Worm (Caenorhabditis elegans): Measurements from ENCODE around the gene F22H10.6.

The F22H10.6 gene

DNA sequence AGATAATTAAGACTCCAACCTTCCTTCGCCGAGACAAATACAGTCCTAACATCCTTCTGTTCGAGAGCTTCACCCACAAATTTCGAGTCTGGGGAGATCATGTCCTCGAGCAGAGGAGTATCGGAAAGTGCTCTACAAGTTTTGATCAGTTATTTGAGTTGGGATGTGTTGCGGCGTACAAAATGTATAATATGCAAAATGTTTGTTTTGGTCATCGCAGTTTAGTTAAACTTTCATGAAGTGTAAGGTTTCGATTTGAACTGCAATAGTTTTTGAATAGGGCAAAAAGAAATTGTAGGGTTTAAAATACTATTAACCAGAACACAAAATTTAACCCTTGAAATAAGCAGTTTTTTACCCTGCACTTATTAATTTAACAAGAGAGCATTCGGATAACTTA is 16.5 kb downstream of the F22H10.6 start, which contains the start of gene tag-343:
TSS of gene tag-343 (minus strand) at position 101 of the 400 bp plus-strand sequence.
- no peak for TF ChIP-seq unc-120 (tag; optimal IDR thresholded peaks at IDR 0.05; ENCODE audit: poor library complexity, severe bottlenecking)
- TF ChIP-seq unc-39 (tag; optimal IDR thresholded peaks at IDR 0.05), result no peak
- no peak for TF ChIP-seq nhr-237 (tag; optimal IDR thresholded peaks at IDR 0.05)
- no peak for TF ChIP-seq cnd-1 (tag; optimal IDR thresholded peaks at IDR 0.05)
- TF ChIP-seq hlh-1 (tag; optimal IDR thresholded peaks at IDR 0.05), result no peak
- no peak for TF ChIP-seq lin-32 (GFP tag; optimal IDR thresholded peaks at IDR 0.05)
- TF ChIP-seq mls-2 (tag; optimal IDR thresholded peaks at IDR 0.05), result no peak
- TF ChIP-seq zip-8 (tag; optimal IDR thresholded peaks at IDR 0.05), result no peak
- no peak for TF ChIP-seq snpc-4 (tag; optimal IDR thresholded peaks at IDR 0.05)
- no peak for TF ChIP-seq ham-2 (GFP tag; optimal IDR thresholded peaks at IDR 0.05)
- no peak for TF ChIP-seq sem-2 (GFP tag; optimal IDR thresholded peaks at IDR 0.05)
- no peak for TF ChIP-seq unc-62 (GFP tag; optimal IDR thresholded peaks at IDR 0.05)
- no peak for TF ChIP-seq lin-13 (tag; optimal IDR thresholded peaks at IDR 0.05)
- TF ChIP-seq nhr-12 (tag; optimal IDR thresholded peaks at IDR 0.05), result no peak
- no peak for TF ChIP-seq ceh-43 (GFP tag; optimal IDR thresholded peaks at IDR 0.05)
- TF ChIP-seq flh-1 (GFP tag; optimal IDR thresholded peaks at IDR 0.05), result no peak

DNA sequence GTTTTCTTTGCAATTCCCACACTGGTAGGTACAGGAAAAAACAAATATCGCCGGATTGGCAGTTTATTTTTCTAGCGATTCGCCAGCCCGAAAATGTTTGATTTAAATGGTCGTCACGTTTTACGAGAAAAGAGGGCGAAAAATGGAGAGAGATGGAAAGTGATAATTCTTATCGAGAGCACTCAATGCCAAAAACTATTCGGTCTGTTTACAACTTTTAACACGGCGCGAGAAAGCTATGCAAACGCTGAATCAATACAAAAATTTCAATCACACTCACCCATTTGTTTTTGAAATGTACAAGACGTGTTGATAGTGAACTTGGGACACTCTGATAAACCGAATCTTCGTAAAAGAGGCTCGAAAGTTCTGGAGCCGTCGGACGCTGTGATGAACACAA is 18.5 kb downstream of the F22H10.6 start:
- TF ChIP-seq ceh-83 (GFP tag; optimal IDR thresholded peaks at IDR 0.05) (no peak), nhr-28 (tag; optimal IDR thresholded peaks at IDR 0.05) (no peak), unc-39 (tag; optimal IDR thresholded peaks at IDR 0.05) (no peak), hlh-1 (tag; optimal IDR thresholded peaks at IDR 0.05) (no peak), nhr-237 (tag; optimal IDR thresholded peaks at IDR 0.05) (no peak), snpc-4 (tag; optimal IDR thresholded peaks at IDR 0.05) (no peak), ceh-39 (tag; optimal IDR thresholded peaks at IDR 0.05) (no peak), M03D4.4 (tag; optimal IDR thresholded peaks at IDR 0.05) (no peak), elt-3 (tag; optimal IDR thresholded peaks at IDR 0.05) (no peak), flh-1 (GFP tag; optimal IDR thresholded peaks at IDR 0.05) (no peak), unc-62 (GFP tag; optimal IDR thresholded peaks at IDR 0.05) (no peak), bed-3 (GFP tag; optimal IDR thresholded peaks at IDR 0.05) (no peak), lin-32 (GFP tag; optimal IDR thresholded peaks at IDR 0.05) (no peak), tbx-8 (GFP tag; optimal IDR thresholded peaks at IDR 0.05) (no peak), mab-5 (tag; optimal IDR thresholded peaks at IDR 0.05) (no peak), elt-1 (tag; optimal IDR thresholded peaks at IDR 0.05; ENCODE audit: borderline replicate concordance, insufficient read depth) (no peak), sem-2 (GFP tag; optimal IDR thresholded peaks at IDR 0.05) (no peak)

DNA sequence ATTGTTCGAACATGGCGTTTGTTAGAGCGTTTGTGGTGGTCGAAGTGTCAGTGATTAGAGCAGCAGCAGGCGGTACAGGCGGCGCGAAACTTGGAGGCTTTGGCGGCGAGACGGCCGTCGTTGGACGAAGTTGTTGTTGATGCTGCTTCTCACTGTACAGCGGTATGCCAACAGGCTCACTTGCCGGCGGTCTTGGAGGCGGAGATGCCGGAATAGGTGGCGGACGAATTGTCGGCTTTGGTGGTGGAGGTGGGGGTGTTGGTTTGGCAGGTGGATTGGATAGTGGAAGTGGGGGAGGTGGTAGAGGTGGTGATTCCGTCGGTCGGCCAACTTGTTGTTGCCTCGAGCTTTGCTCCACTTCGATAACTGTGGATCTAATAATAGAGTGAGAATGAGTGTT is 19.9 kb downstream of the F22H10.6 start:
- TF ChIP-seq ces-1 (GFP tag; optimal IDR thresholded peaks at IDR 0.05) (no peak), sptf-1 (tag; optimal IDR thresholded peaks at IDR 0.05) (peak; percentile 18)

DNA sequence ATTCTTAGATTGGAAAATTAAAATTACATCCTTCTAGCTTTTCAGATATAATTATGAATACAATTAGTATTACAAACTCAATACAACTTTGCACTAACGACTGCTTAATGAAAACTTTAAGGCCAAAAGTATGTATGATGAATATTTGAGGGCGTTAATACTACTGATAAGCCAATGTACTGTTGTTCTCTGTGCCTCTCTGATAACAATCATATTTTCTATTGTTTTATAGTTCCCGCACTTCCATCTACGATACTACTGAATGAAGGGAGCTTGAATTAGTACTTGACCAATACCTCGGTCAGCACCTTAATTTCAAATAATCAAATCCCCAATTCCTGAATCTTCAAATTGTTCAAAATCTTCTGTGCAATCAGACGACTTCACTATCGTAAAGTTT is 22.0 kb downstream of the F22H10.6 start:
- TF ChIP-seq mep-1 (tag; optimal IDR thresholded peaks at IDR 0.05) (no peak), nhr-237 (tag; optimal IDR thresholded peaks at IDR 0.05) (no peak), nhr-28 (tag; optimal IDR thresholded peaks at IDR 0.05) (no peak), unc-62 (GFP tag; optimal IDR thresholded peaks at IDR 0.05) (no peak), nhr-12 (tag; optimal IDR thresholded peaks at IDR 0.05) (no peak), ztf-11 (tag; optimal IDR thresholded peaks at IDR 0.05) (no peak), lin-13 (tag; optimal IDR thresholded peaks at IDR 0.05) (no peak)

DNA sequence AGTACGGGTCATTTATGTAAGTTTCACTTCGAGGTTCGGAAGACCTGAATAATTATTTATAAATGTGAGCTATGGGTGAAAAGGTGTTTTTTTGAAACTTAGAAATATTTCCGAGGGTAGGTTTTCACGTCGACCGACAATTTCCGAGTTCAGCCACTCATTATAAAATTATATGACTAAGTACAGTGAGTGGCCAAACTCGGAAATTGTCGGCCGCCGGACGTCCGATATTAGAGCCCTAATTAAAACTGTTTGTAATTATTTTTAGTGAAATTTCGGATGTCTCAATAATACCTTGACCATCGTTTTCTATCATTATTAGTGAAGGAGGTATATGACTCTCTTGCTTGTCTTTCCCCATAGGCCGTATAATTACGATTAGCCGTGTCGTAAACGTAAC is 23.6 kb downstream of the F22H10.6 start:
- TF ChIP-seq mab-5 (tag; optimal IDR thresholded peaks at IDR 0.05) (no peak), unc-62 (GFP tag; optimal IDR thresholded peaks at IDR 0.05) (no peak), elt-1 (tag; optimal IDR thresholded peaks at IDR 0.05; ENCODE audit: borderline replicate concordance, insufficient read depth) (no peak), unc-120 (tag; optimal IDR thresholded peaks at IDR 0.05; ENCODE audit: poor library complexity, severe bottlenecking) (no peak), cnd-1 (tag; optimal IDR thresholded peaks at IDR 0.05) (no peak), ceh-83 (GFP tag; optimal IDR thresholded peaks at IDR 0.05) (no peak), mls-2 (tag; optimal IDR thresholded peaks at IDR 0.05) (no peak), pha-4 (tag; optimal IDR thresholded peaks at IDR 0.05) (no peak), tbx-8 (GFP tag; optimal IDR thresholded peaks at IDR 0.05) (no peak), nhr-2 (tag; optimal IDR thresholded peaks at IDR 0.05) (no peak), lsy-2 (tag; optimal IDR thresholded peaks at IDR 0.05) (no peak), ham-2 (GFP tag; optimal IDR thresholded peaks at IDR 0.05) (no peak), ceh-43 (GFP tag; optimal IDR thresholded peaks at IDR 0.05) (no peak), sem-2 (GFP tag; optimal IDR thresholded peaks at IDR 0.05) (no peak), nhr-76 (tag; optimal IDR thresholded peaks at IDR 0.05) (no peak), ceh-39 (tag; optimal IDR thresholded peaks at IDR 0.05) (no peak)
